Fruit fly (Drosophila melanogaster): ENCODE measurements around the gene Nepl8.

The Nepl8 gene

DNA sequence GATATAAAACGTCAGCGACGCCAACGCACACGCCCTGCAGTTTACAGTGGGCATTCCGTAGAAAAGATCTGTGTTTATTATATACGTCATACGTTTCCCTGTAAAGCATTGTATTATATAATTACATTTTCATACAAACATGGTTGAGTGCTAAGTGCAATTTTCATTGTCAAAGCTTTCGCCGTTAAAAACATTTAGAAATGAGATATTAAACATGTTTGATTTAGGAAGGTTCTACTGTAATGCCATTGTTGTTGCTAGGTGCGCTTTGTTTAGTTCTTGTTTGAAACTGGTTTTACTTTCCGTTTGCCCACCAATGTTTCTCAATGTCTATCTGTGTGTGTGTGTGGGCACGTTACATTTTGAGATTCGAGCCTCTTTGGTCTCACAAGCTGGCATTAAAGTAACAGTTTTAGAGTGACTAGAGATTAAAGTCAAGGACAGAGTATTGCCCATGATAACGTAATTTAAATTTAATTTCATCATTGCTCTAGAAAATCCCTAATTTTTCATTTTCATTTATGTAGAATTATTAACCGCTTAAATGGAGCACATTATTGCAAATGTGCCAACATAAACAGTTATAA lies 4.8 kb downstream of the Nepl8 start (continued):
- peak in 1 of 2 experiments; percentile 48 for TF ChIP-seq Hr78 (GFP tag; optimal IDR thresholded peaks at IDR 0.05)
- TF ChIP-seq CG2202 (tag; optimal IDR thresholded peaks at IDR 0.05), result peak; percentile 71
- TF ChIP-seq kni (GFP tag; optimal IDR thresholded peaks at IDR 0.05), result peak; percentile 67
- TF ChIP-seq GATAe (GFP tag; conservative IDR thresholded peaks at IDR 0.05), result no peak; the same call in 1 of the 2 replicates
- TF ChIP-seq dmrt99B (tag; optimal IDR thresholded peaks at IDR 0.05), result peak; percentile 89
- TF ChIP-seq Dad (GFP tag; optimal IDR thresholded peaks at IDR 0.05), result peak; percentile 58
- 0 out of 2 replicates have a peak, but pooled peaks have one; percentile 42 for TF ChIP-seq CG43689 (GFP tag; IDR thresholded peaks at IDR 0.05)
- TF ChIP-seq CG8478 (optimal IDR thresholded peaks at IDR 0.05), result no peak
- peak; percentile 79 for TF ChIP-seq CG10209 (GFP tag; optimal IDR thresholded peaks at IDR 0.05)
- peak; percentile 44 for TF ChIP-seq kah (GFP tag; optimal IDR thresholded peaks at IDR 0.05)
- no peak for TF ChIP-seq Sin3A (optimal IDR thresholded peaks at IDR 0.05)
- TF ChIP-seq CG42726 (GFP tag; IDR thresholded peaks at IDR 0.05; ENCODE audit: partially characterized antibody), result no peak
- peak; percentile 44 for TF ChIP-seq CG33213 (GFP tag; optimal IDR thresholded peaks at IDR 0.05)
- TF ChIP-seq Dll (GFP tag; IDR thresholded peaks at IDR 0.05; ENCODE audit: partially characterized antibody), result no peak
- peak; percentile 79 for TF ChIP-seq PHDP (tag; optimal IDR thresholded peaks at IDR 0.05)
- no peak for TF ChIP-seq Hmx (GFP tag; optimal IDR thresholded peaks at IDR 0.05)
- peak; percentile 64 for TF ChIP-seq CG15601 (tag; optimal IDR thresholded peaks at IDR 0.05)
- peak; percentile 34 for TF ChIP-seq CG10543 (GFP tag; optimal IDR thresholded peaks at IDR 0.05)
- peak; percentile 79 for TF ChIP-seq fd96Cb (tag; optimal IDR thresholded peaks at IDR 0.05)
- TF ChIP-seq C15 (GFP tag; IDR thresholded peaks at IDR 0.05), result no peak
- TF ChIP-seq CG18476 (GFP tag; optimal IDR thresholded peaks at IDR 0.05), result peak; percentile 63
- peak; percentile 58; the same call in 2 of the 3 replicates for TF ChIP-seq CG14050 (GFP tag; IDR thresholded peaks at IDR 0.05)
- peak; percentile 79 for TF ChIP-seq CG17359 (tag; optimal IDR thresholded peaks at IDR 0.05)
- peak; percentile 48 for TF ChIP-seq Myb (GFP tag; optimal IDR thresholded peaks at IDR 0.05)
- TF ChIP-seq Fer3 (tag; optimal IDR thresholded peaks at IDR 0.05), result peak; percentile 76
- TF ChIP-seq CG2712 (tag; optimal IDR thresholded peaks at IDR 0.05), result peak; percentile 87
- peak; percentile 54 for TF ChIP-seq sug (tag; optimal IDR thresholded peaks at IDR 0.05)
- peak; percentile 84 for TF ChIP-seq CG34422 (GFP tag; IDR thresholded peaks at IDR 0.05)
- peak; percentile 42 for TF ChIP-seq ac (GFP tag; optimal IDR thresholded peaks at IDR 0.05)
- peak; percentile 52 for TF ChIP-seq CG12744 (GFP tag; optimal IDR thresholded peaks at IDR 0.05)
- peak; percentile 57 for TF ChIP-seq CG12942 (GFP tag; optimal IDR thresholded peaks at IDR 0.05)
- TF ChIP-seq CG16779 (GFP tag; IDR thresholded peaks at IDR 0.05), result no peak
- peak; percentile 76 for TF ChIP-seq CG33557 (GFP tag; optimal IDR thresholded peaks at IDR 0.05)
- TF ChIP-seq dimm (GFP tag; IDR thresholded peaks at IDR 0.05), result no peak
- peak; percentile 0 for TF ChIP-seq pros (GFP tag; optimal IDR thresholded peaks at IDR 0.05)
- TF ChIP-seq CG10979 (tag; optimal IDR thresholded peaks at IDR 0.05), result peak; percentile 83
- peak; percentile 81 for TF ChIP-seq phol (tag; optimal IDR thresholded peaks at IDR 0.05)
- TF ChIP-seq Fer1 (GFP tag; optimal IDR thresholded peaks at IDR 0.05), result peak; percentile 78
- TF ChIP-seq klu (GFP tag; IDR thresholded peaks at IDR 0.05), result peak; percentile 66; the same call in 1 of the 2 replicates
- TF ChIP-seq cato (GFP tag; optimal IDR thresholded peaks at IDR 0.05; ENCODE audit: borderline replicate concordance), result peak; percentile 11
- peak; percentile 51 for TF ChIP-seq CG13123 (GFP tag; optimal IDR thresholded peaks at IDR 0.05)
- TF ChIP-seq Meics (GFP tag; optimal IDR thresholded peaks at IDR 0.05), result peak; percentile 63
- TF ChIP-seq cas (GFP tag; IDR thresholded peaks at IDR 0.05), result no peak
- TF ChIP-seq NC2α (GFP tag; optimal IDR thresholded peaks at IDR 0.05), result peak; percentile 49
- TF ChIP-seq fu2 (GFP tag; optimal IDR thresholded peaks at IDR 0.05), result peak; percentile 15
- TF ChIP-seq Ets97D (GFP tag; optimal IDR thresholded peaks at IDR 0.05), result peak; percentile 28
- peak; percentile 2 for TF ChIP-seq CG34376 (GFP tag; optimal IDR thresholded peaks at IDR 0.05)
- TF ChIP-seq CG9609 (GFP tag; optimal IDR thresholded peaks at IDR 0.05), result peak; percentile 61
- TF ChIP-seq CG2889 (GFP tag; IDR thresholded peaks at IDR 0.05), result 0 out of 3 replicates have a peak, but pooled peaks have one; percentile 38
- peak; percentile 40 for TF ChIP-seq B-H2 (GFP tag; optimal IDR thresholded peaks at IDR 0.05)

Measured in whole organism, embryonic.